Worm (Caenorhabditis elegans) whole organism, L4 larva: Measurements from ENCODE around the gene fbxb-118.

Experiments used
- D1046.2 ChIP-seq: fragments of 200-800 bp; sonication (Bioruptor generic); IDR thresholded peaks from 2 replicates; pipeline ENCODE4 v1.3.6; 2022; ENCODE audit warnings: missing genetic modification characterization, missing compliant biosample characterization
- F37D6.2 ChIP-seq: sonication (generic microtip); optimal IDR thresholded peaks from 2 replicates; lab custom pipeline; 2016; ENCODE audit warnings: mild to moderate bottlenecking, missing genetic modification characterization, missing compliant biosample characterization
- T26A8.4 ChIP-seq: fragments of 200-800 bp; sonication (Bioruptor generic); IDR thresholded peaks from 2 replicates; pipeline ENCODE4 v1.3.6; 2022; ENCODE audit warnings: missing genetic modification characterization, missing compliant biosample characterization
- Y5F2A.4 ChIP-seq: fragments of 200-800 bp; sonication (Bioruptor generic); optimal IDR thresholded peaks from 2 replicates; lab custom pipeline; 2018; ENCODE audit warnings: mild to moderate bottlenecking, missing genetic modification characterization, missing compliant biosample characterization
- Y75B8A.6 ChIP-seq: fragments of 200-800 bp; sonication (Bioruptor generic); IDR thresholded peaks from 2 replicates; pipeline ENCODE4 v1.3.6; 2022; ENCODE audit warnings: missing genetic modification reagents, missing genetic modification characterization, missing compliant biosample characterization
- aha-1 ChIP-seq: fragments of 150-350 bp; peaks from one replicate; lab custom pipeline; 2014; ENCODE audit warnings: missing biosample characterization, missing genetic modification characterization
- attf-4 ChIP-seq: sonication (generic microtip); optimal IDR thresholded peaks from 3 replicates; lab custom pipeline; 2017; ENCODE audit warnings: missing biosample characterization, missing genetic modification characterization
- ceh-20 ChIP-seq: fragments of 200-800 bp; sonication (Bioruptor generic); IDR thresholded peaks from 2 replicates; pipeline ENCODE4 v1.3.6; 2022; ENCODE audit warnings: missing genetic modification reagents, missing genetic modification characterization, missing compliant biosample characterization
- ceh-28 ChIP-seq: fragments of 150-350 bp; optimal IDR thresholded peaks from 2 replicates; lab custom pipeline; 2014; ENCODE audit warnings: missing biosample characterization, missing genetic modification reagents, missing genetic modification characterization
- ceh-44 ChIP-seq: fragments of 200-800 bp; sonication (Bioruptor generic); IDR thresholded peaks from 2 replicates; pipeline ENCODE4 v1.3.6; 2022; ENCODE audit warnings: missing genetic modification reagents, missing genetic modification characterization, missing compliant biosample characterization
- ctbp-1 ChIP-seq: fragments of 200-800 bp; sonication (Bioruptor generic); IDR thresholded peaks from 2 replicates; pipeline ENCODE4 v1.3.6; 2022; ENCODE audit warnings: missing genetic modification reagents, missing genetic modification characterization, missing compliant biosample characterization
- daf-16 ChIP-seq, 3 experiments: sonication (generic microtip); optimal IDR thresholded peaks; 2 replicates each; lab custom pipeline; 2016 to 2017; ENCODE audit warnings: missing genetic modification characterization in 3 of 3, missing genetic modification reagents in 3 of 3, mild to moderate bottlenecking in 2 of 3, missing compliant biosample characterization in 2 of 3, missing biosample characterization in 1 of 3, moderate library complexity in 1 of 3
- daf-19 ChIP-seq: fragments of 200-800 bp; sonication (Bioruptor generic); conservative IDR thresholded peaks from 2 replicates; pipeline ENCODE4 v1.3.6; 2022; ENCODE audit warnings: missing genetic modification characterization, missing compliant biosample characterization
- dmd-6 ChIP-seq: fragments of 200-800 bp; sonication (Bioruptor generic); IDR thresholded peaks from 2 replicates; pipeline ENCODE4 v1.3.6; 2022; ENCODE audit warnings: missing genetic modification reagents, missing genetic modification characterization, missing compliant biosample characterization
- dmd-9 ChIP-seq: fragments of 200-800 bp; sonication (Bioruptor generic); IDR thresholded peaks from 2 replicates; pipeline ENCODE4 v1.3.6; 2022; ENCODE audit warnings: missing genetic modification reagents, missing genetic modification characterization, missing compliant biosample characterization
- dve-1 ChIP-seq: sonication (generic microtip); optimal IDR thresholded peaks from 2 replicates; lab custom pipeline; 2017; ENCODE audit warnings: antibody characterized with exemption, mild to moderate bottlenecking, missing genetic modification characterization, missing compliant biosample characterization; ENCODE audit not compliant: insufficient read depth
- hif-1 ChIP-seq, 2 experiments: sonication (generic microtip); optimal IDR thresholded peaks; 2 replicates each; lab custom pipeline; 2016 to 2017; ENCODE audit warnings: missing compliant biosample characterization in 2 of 2, missing genetic modification characterization in 2 of 2, missing genetic modification reagents in 2 of 2, missing genotype in 2 of 2, mild to moderate bottlenecking in 1 of 2
- hlh-11 ChIP-seq: fragments of 200-800 bp; sonication (Bioruptor generic); optimal IDR thresholded peaks from 2 replicates; lab custom pipeline; 2018; ENCODE audit warnings: mild to moderate bottlenecking, missing genetic modification characterization, missing compliant biosample characterization
- hlh-30 ChIP-seq: sonication (generic microtip); optimal IDR thresholded peaks from 2 replicates; lab custom pipeline; 2017; ENCODE audit warnings: antibody characterized with exemption, mild to moderate bottlenecking, missing genetic modification characterization, missing compliant biosample characterization; ENCODE audit not compliant: insufficient read depth
- hmg-1.1 ChIP-seq: fragments of 200-800 bp; sonication (Bioruptor generic); IDR thresholded peaks from 2 replicates; pipeline ENCODE4 v1.3.6; 2022; ENCODE audit warnings: missing genetic modification reagents, missing genetic modification characterization, missing compliant biosample characterization
- lin-1 ChIP-seq: fragments of 200-800 bp; sonication (Bioruptor generic); IDR thresholded peaks from 2 replicates; pipeline ENCODE4 v1.3.6; 2022; ENCODE audit warnings: missing genetic modification reagents, missing genetic modification characterization, missing compliant biosample characterization
- lin-13 ChIP-seq: fragments of 150-350 bp; optimal IDR thresholded peaks from 2 replicates; lab custom pipeline; 2014; ENCODE audit warnings: missing biosample characterization, missing genetic modification reagents, missing genetic modification characterization
- lin-15B ChIP-seq: fragments of 150-350 bp; sonication (generic microtip); optimal IDR thresholded peaks from 3 replicates; lab custom pipeline; 2014; ENCODE audit warnings: missing biosample characterization, missing genetic modification characterization
- lin-39 ChIP-seq: fragments of 150-350 bp; optimal IDR thresholded peaks from 2 replicates; lab custom pipeline; 2014; ENCODE audit warnings: missing biosample characterization, missing genetic modification reagents, missing genetic modification characterization
- lsy-2 ChIP-seq, 2 experiments: fragments of 150-350 bp in 1 of 2; sonication (generic microtip) in 1 of 2; optimal IDR thresholded peaks; 2 replicates each; lab custom pipeline; 2014 to 2017; ENCODE audit warnings: missing biosample characterization in 2 of 2, missing genetic modification characterization in 2 of 2
- madf-9 ChIP-seq: fragments of 200-800 bp; sonication (Bioruptor generic); conservative IDR thresholded peaks from 2 replicates; pipeline ENCODE4 v1.3.6; 2022; ENCODE audit warnings: missing genetic modification reagents, missing genetic modification characterization, missing compliant biosample characterization
- mdl-1 ChIP-seq, 2 experiments: fragments of 150-350 bp in 1 of 2; sonication (generic microtip) in 1 of 2; optimal IDR thresholded peaks; 2 replicates each; lab custom pipeline; 2014 to 2017; ENCODE audit warnings: missing biosample characterization in 2 of 2, missing genetic modification characterization in 2 of 2
- mdt-29 ChIP-seq: fragments of 200-800 bp; sonication (Bioruptor generic); IDR thresholded peaks from 2 replicates; pipeline ENCODE4 v1.3.6; 2022; ENCODE audit warnings: missing genetic modification reagents, missing genetic modification characterization, missing compliant biosample characterization
- mxl-2 ChIP-seq: fragments of 200-800 bp; sonication (Bioruptor generic); conservative IDR thresholded peaks from 2 replicates; pipeline ENCODE4 v1.3.6; 2022; ENCODE audit warnings: missing genetic modification reagents, missing genetic modification characterization, missing compliant biosample characterization
- nhr-102 ChIP-seq: sonication (generic microtip); optimal IDR thresholded peaks from 2 replicates; lab custom pipeline; 2016; ENCODE audit warnings: mild to moderate bottlenecking, missing genetic modification characterization, moderate library complexity, missing compliant biosample characterization
- nhr-48 ChIP-seq: sonication (generic microtip); optimal IDR thresholded peaks from 2 replicates; lab custom pipeline; 2016; ENCODE audit warnings: mild to moderate bottlenecking, missing genetic modification characterization, missing compliant biosample characterization
- sdz-12 ChIP-seq: fragments of 200-800 bp; sonication (Bioruptor generic); optimal IDR thresholded peaks from 2 replicates; lab custom pipeline; 2018; ENCODE audit warnings: mild to moderate bottlenecking, missing genetic modification characterization, missing compliant biosample characterization
- skn-1 ChIP-seq: fragments of 150-350 bp; optimal IDR thresholded peaks from 2 replicates; lab custom pipeline; 2014; ENCODE audit warnings: missing biosample characterization, missing genetic modification characterization
- snpc-1.2 ChIP-seq: fragments of 200-800 bp; sonication (Bioruptor generic); IDR thresholded peaks from 2 replicates; pipeline ENCODE4 v1.3.6; 2022; ENCODE audit warnings: missing genetic modification reagents, missing genetic modification characterization, missing compliant biosample characterization
- spr-3 ChIP-seq: fragments of 200-800 bp; sonication (Bioruptor generic); optimal IDR thresholded peaks from 2 replicates; lab custom pipeline; 2018; ENCODE audit warnings: mild to moderate bottlenecking, missing genetic modification characterization, missing compliant biosample characterization
- tra-1 ChIP-seq: fragments of 200-800 bp; sonication (Bioruptor generic); IDR thresholded peaks from 2 replicates; pipeline ENCODE4 v1.3.6; 2022; ENCODE audit warnings: missing genetic modification reagents, missing genetic modification characterization, missing compliant biosample characterization
- unc-62 ChIP-seq, 3 experiments: fragments of 150-350 bp in 1 of 3; sonication (generic microtip); optimal IDR thresholded peaks in 2 of 3; peaks in 1 of 3; 1 replicate in 1 of 3; 2 replicates in 2 of 3; lab custom pipeline; 2014 to 2017; ENCODE audit warnings: missing biosample characterization in 3 of 3, missing genetic modification characterization in 3 of 3, missing genetic modification reagents in 3 of 3, missing genotype in 1 of 3
- vab-7 ChIP-seq: fragments of 200-800 bp; sonication (Bioruptor generic); IDR thresholded peaks from 2 replicates; pipeline ENCODE4 v1.3.6; 2022; ENCODE audit warnings: missing genetic modification reagents, missing genetic modification characterization, missing compliant biosample characterization
- zfp-3 ChIP-seq: fragments of 200-800 bp; sonication (Bioruptor generic); conservative IDR thresholded peaks from 2 replicates; pipeline ENCODE4 v1.3.6; 2022; ENCODE audit warnings: missing genetic modification reagents, missing genetic modification characterization, missing compliant biosample characterization
- ztf-7 ChIP-seq: fragments of 150-350 bp; optimal IDR thresholded peaks from 2 replicates; lab custom pipeline; 2014; ENCODE audit warnings: missing biosample characterization, missing genetic modification characterization

Gene fbxb-118

DNA sequence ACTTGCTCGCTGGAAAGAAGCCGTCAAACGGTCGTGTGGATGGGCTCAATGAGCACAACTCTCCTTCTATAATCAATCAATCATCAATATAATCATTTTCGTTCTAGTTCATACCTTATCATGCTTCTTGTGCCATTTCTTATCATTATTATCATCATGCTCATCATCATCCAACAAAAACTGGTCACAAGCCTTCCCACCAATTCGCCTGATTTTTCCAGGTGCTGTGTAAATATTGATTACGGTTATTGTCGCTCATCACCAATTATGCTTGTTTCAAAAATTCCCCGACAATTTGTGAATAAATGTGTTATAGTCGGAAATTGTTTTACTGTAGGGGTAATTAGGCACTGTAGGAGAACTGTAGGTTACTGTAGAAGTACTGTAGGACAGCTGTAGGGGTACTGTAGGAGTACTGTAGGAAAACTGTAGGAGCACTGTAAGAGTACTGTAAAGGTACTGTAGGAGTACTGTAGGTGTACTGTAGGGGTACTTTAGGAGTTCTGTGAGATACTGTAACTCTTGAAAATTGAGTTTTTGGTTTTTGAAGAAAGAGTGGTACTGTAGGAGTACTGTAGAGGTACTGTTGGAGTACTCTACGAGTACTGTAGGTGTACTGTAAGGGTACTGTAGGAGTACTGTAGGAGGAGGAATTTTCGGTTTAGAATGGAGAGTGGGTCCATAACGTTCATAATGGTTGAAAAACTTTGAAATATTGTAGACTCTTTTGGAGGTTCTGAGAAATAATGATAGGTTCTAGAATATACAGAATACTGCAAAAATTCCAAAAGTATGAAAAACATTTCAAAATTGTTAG lies 30.3 kb upstream of the fbxb-118 start (continued):
- peak in 1 of 2 experiments; percentile 19 for TF ChIP-seq daf-16 (GFP tag; optimal IDR thresholded peaks at IDR 0.05; lab: Kevin White, UChicago)
- no peak for TF ChIP-seq daf-16 (tag; optimal IDR thresholded peaks at IDR 0.05; lab: Kevin White, UChicago)
- no peak for TF ChIP-seq sdz-12 (GFP tag; lab: Kevin White, UChicago)
- 0 out of 2 replicates have a peak, but pooled peaks have one; percentile 23 for TF ChIP-seq ceh-20 (GFP tag; lab: Robert Waterston, UW)
- 0 out of 2 replicates have a peak, but pooled peaks have one; percentile 64 for TF ChIP-seq zfp-3 (GFP tag; lab: Robert Waterston, UW)
- 0 out of 2 replicates have a peak, but pooled peaks have one; percentile 44 for TF ChIP-seq madf-9 (GFP tag; lab: Robert Waterston, UW)
- peak; percentile 21 for TF ChIP-seq hlh-30 (tag; lab: Kevin White, UChicago)
- no peak for TF ChIP-seq daf-19 (GFP tag; lab: Robert Waterston, UW)
- TF ChIP-seq dve-1 (tag; lab: Kevin White, UChicago), result peak; percentile 10
- peak; percentile 15 for TF ChIP-seq nhr-48
- TF ChIP-seq lsy-2 (tag; optimal IDR thresholded peaks at IDR 0.05; lab: Kevin White, UChicago), result peak in 1 of 2 experiments; percentile 95
- TF ChIP-seq lin-1 (GFP tag; lab: Robert Waterston, UW), result peak; percentile 49; the same call in 1 of the 2 replicates
- peak in 1 of 2 experiments; percentile 5 for TF ChIP-seq hif-1 (tag; optimal IDR thresholded peaks at IDR 0.05; lab: Kevin White, UChicago)
- TF ChIP-seq mdl-1 (tag; optimal IDR thresholded peaks at IDR 0.05; lab: Kevin White, UChicago), result no peak
- peak; percentile 5 for TF ChIP-seq lin-13 (GFP tag; lab: Kevin White, UChicago)
- no peak for TF ChIP-seq Y5F2A.4 (GFP tag; lab: Kevin White, UChicago)
- TF ChIP-seq mxl-2 (GFP tag; lab: Robert Waterston, UW), result 0 out of 2 replicates have a peak, but pooled peaks have one; percentile 13
- peak; percentile 30 for TF ChIP-seq nhr-102 (tag; lab: Kevin White, UChicago)
- TF ChIP-seq Y75B8A.6 (GFP tag; lab: Robert Waterston, UW), result 0 out of 2 replicates have a peak, but pooled peaks have one; percentile 71
- TF ChIP-seq mdt-29, result 0 out of 2 replicates have a peak, but pooled peaks have one; percentile 41
- TF ChIP-seq tra-1 (GFP tag; lab: Robert Waterston, UW), result 0 out of 2 replicates have a peak, but pooled peaks have one; percentile 18
- peak; percentile 11; the same call in 1 of the 2 replicates for TF ChIP-seq vab-7 (GFP tag; lab: Robert Waterston, UW)
- peak; percentile 60 for TF ChIP-seq T26A8.4 (GFP tag; lab: Robert Waterston, UW)
- TF ChIP-seq, all 104 proteins: peak for 23

DNA sequence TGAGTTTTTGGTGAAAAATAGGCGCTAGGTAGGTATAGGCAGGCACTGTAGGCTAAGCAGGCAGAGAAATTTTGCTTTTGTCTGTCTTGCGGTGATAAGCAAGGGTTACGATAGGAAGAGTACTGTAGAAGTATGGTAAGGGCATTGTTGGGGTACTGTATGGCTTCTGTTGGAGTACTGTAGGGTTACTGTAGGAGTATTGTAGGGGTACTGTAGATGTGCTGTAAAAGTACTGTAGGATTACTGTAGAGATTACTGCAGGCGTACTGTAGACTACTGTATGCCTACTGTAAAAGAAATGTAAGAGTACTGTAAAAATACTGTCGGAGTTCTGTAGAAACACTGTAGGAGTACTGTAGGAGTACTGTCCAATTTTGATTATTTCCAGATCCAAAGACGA lies 28.6 kb upstream of the fbxb-118 start:
- TF ChIP-seq zfp-3 (GFP tag; lab: Robert Waterston, UW) (peak; percentile 48; the same call in 1 of the 2 replicates), lsy-2 (tag; optimal IDR thresholded peaks at IDR 0.05; lab: Kevin White, UChicago) (peak in 1 of 2 experiments; percentile 39), mdt-29 (no peak), unc-62 (GFP tag; optimal IDR thresholded peaks at IDR 0.05 in 1 of 2; lab: Kevin White, UChicago) (peak in 1 of 2 experiments; percentile 58), unc-62 (tag; optimal IDR thresholded peaks at IDR 0.05; lab: Kevin White, UChicago) (no peak)
- TF ChIP-seq, all 104 proteins: peak for 3

DNA sequence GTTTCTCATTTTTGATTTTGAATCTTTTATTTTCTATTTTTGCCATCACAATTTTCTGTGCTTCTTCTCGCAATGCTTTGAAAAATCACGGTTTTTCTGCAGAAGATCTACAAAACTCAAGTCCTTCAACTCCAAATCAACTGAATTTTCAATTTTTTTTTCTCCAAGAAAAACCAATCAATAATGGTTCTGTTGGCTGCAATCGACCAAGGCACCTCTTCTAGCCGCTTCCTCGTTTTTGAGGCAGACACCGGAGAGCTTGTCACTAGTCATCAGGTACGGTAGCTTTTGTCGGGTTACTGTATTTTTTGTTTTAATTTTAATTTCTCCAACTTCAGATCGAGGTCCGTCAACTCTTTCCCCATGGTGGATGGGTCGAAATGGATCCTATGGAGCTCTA lies 27.9 kb upstream of the fbxb-118 start, which contains the start of gene R11F4.1:
Gene R11F4.1 (plus strand): TSS at position 103 of the 400 bp plus-strand sequence.
- TF ChIP-seq hmg-1.1 (no peak), aha-1 (peak; percentile 97)
- TF ChIP-seq, all 104 proteins: peak for 1

DNA sequence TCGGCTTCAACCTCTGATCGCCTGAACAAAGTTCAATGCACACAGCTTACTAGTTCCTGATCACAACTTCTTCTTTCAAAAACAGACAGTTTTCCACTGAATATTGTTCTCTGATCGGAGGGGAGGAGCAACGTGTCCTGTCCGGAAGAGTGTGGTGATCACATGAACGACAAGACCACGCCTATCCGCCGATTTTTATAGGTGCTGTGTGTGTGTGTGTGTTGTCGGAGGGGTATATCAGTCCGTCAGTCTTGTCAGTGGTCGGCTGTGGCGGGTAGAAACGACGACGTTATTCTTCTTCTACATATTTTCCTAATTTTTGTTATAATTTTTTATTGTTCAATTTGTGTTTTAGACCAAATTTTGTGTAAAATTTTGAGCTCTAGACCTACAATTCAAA lies 26.9 kb upstream of the fbxb-118 start:
- TF ChIP-seq lin-13 (GFP tag; lab: Kevin White, UChicago) (no peak), F37D6.2 (tag; lab: Kevin White, UChicago) (no peak), ceh-28 (tag; lab: Kevin White, UChicago) (no peak), D1046.2 (GFP tag; lab: Robert Waterston, UW) (no peak), snpc-1.2 (GFP tag; lab: Robert Waterston, UW) (no peak), T26A8.4 (GFP tag; lab: Robert Waterston, UW) (no peak), attf-4 (no peak), dmd-6 (GFP tag; lab: Robert Waterston, UW) (peak; percentile 51; the same call in 1 of the 2 replicates), ztf-7 (tag; lab: Kevin White, UChicago) (no peak), dmd-9 (GFP tag; lab: Robert Waterston, UW) (no peak), tra-1 (GFP tag; lab: Robert Waterston, UW) (0 out of 2 replicates have a peak, but pooled peaks have one; percentile 25), spr-3 (GFP tag; lab: Kevin White, UChicago) (no peak), lin-15B (tag; lab: Kevin White, UChicago) (no peak), ctbp-1 (no peak), hlh-11 (tag; lab: Kevin White, UChicago) (peak; percentile 73), nhr-48 (peak; percentile 56), ceh-44 (GFP tag; lab: Robert Waterston, UW) (no peak), lin-39 (tag; lab: Kevin White, UChicago) (no peak), skn-1 (tag; lab: Kevin White, UChicago) (no peak), Y5F2A.4 (GFP tag; lab: Kevin White, UChicago) (no peak)
